Worm (Caenorhabditis elegans): Measurements from ENCODE around the gene F46H5.7.

The F46H5.7 gene

ce11 chrX:7232158-7232822 is 10.5 kb downstream of the F46H5.7 start:
- TF ChIP-seq lin-13 (GFP tag; optimal IDR thresholded peaks at IDR 0.05) (no peak), ama-1 (optimal IDR thresholded peaks at IDR 0.05) (peak; percentile 96), Y75B8A.6 (GFP tag; IDR thresholded peaks at IDR 0.05) (0 out of 2 replicates have a peak, but pooled peaks have one; percentile 20), F44E2.7 (GFP tag; IDR thresholded peaks at IDR 0.05) (no peak), tra-1 (GFP tag; IDR thresholded peaks at IDR 0.05) (no peak), dmd-9 (GFP tag; IDR thresholded peaks at IDR 0.05) (0 out of 2 replicates have a peak, but pooled peaks have one; percentile 22), rbr-2 (tag; optimal IDR thresholded peaks at IDR 0.05) (peak; percentile 22), dmd-6 (GFP tag; IDR thresholded peaks at IDR 0.05) (peak; percentile 35), fkh-10 (GFP tag; optimal IDR thresholded peaks at IDR 0.05) (no peak), F37D6.2 (tag; optimal IDR thresholded peaks at IDR 0.05) (no peak), lin-1 (GFP tag; IDR thresholded peaks at IDR 0.05) (peak; percentile 58; the same call in 1 of the 2 replicates), aha-1 (tag) (peak; percentile 91), Y5F2A.4 (GFP tag; optimal IDR thresholded peaks at IDR 0.05) (no peak), mdl-1 (tag; optimal IDR thresholded peaks at IDR 0.05) (peak in 1 of 2 experiments; percentile 37), tag-97 (GFP tag; IDR thresholded peaks at IDR 0.05) (no peak), nhr-11 (tag; optimal IDR thresholded peaks at IDR 0.05) (peak; percentile 29), pha-4 (GFP tag; IDR thresholded peaks at IDR 0.05) (no peak), pha-4 (tag; optimal IDR thresholded peaks at IDR 0.05) (no peak), nhr-41 (GFP tag; IDR thresholded peaks at IDR 0.05) (no peak), dmd-8 (GFP tag; IDR thresholded peaks at IDR 0.05) (no peak), mes-2 (tag; optimal IDR thresholded peaks at IDR 0.05; ENCODE audit: poor library complexity, severe bottlenecking) (peak; percentile 7), egl-43 (GFP tag; IDR thresholded peaks at IDR 0.05) (0 out of 2 replicates have a peak, but pooled peaks have one; percentile 13), lin-29 (GFP tag; IDR thresholded peaks at IDR 0.05) (no peak), ceh-32 (tag; optimal IDR thresholded peaks at IDR 0.05; ENCODE audit: poor library complexity) (no peak), set-16 (GFP tag; IDR thresholded peaks at IDR 0.05) (peak; percentile 35), madf-9 (GFP tag; conservative IDR thresholded peaks at IDR 0.05) (no peak), daf-12 (tag; optimal IDR thresholded peaks at IDR 0.05) (no peak), dve-1 (tag; optimal IDR thresholded peaks at IDR 0.05; ENCODE audit: insufficient read depth) (peak; percentile 67), daf-16 (GFP tag; optimal IDR thresholded peaks at IDR 0.05) (peak in 1 of 2 experiments; percentile 16), daf-16 (tag; optimal IDR thresholded peaks at IDR 0.05) (peak; percentile 68), hif-1 (tag; optimal IDR thresholded peaks at IDR 0.05) (peak in 1 of 2 experiments; percentile 1), hlh-11 (tag; optimal IDR thresholded peaks at IDR 0.05) (peak; percentile 83), gei-8 (GFP tag; optimal IDR thresholded peaks at IDR 0.05) (no peak), spr-3 (GFP tag; optimal IDR thresholded peaks at IDR 0.05) (no peak), madf-5 (GFP tag; IDR thresholded peaks at IDR 0.05) (0 out of 4 replicates have a peak, but pooled peaks of 1 of the 2 experiments have one; percentile 26), ceh-44 (GFP tag; IDR thresholded peaks at IDR 0.05) (no peak), nhr-6 (tag; optimal IDR thresholded peaks at IDR 0.05) (peak; percentile 55), lsy-2 (tag; optimal IDR thresholded peaks at IDR 0.05) (peak in 1 of 2 experiments; percentile 62), mep-1 (tag; optimal IDR thresholded peaks at IDR 0.05) (peak; percentile 39), ZK337.2 (GFP tag; IDR thresholded peaks at IDR 0.05) (no peak), nhr-76 (tag; optimal IDR thresholded peaks at IDR 0.05) (no peak), nhr-28 (tag; optimal IDR thresholded peaks at IDR 0.05) (peak; percentile 23), R02D3.7 (tag; optimal IDR thresholded peaks at IDR 0.05) (no peak), lim-7 (GFP tag; IDR thresholded peaks at IDR 0.05) (no peak), pqm-1 (tag; optimal IDR thresholded peaks at IDR 0.05) (peak; percentile 10), hmg-1.1 (GFP tag; IDR thresholded peaks at IDR 0.05) (peak; percentile 50; the same call in 1 of the 2 replicates), nhr-111 (GFP tag; optimal IDR thresholded peaks at IDR 0.05) (no peak), skn-1 (tag; optimal IDR thresholded peaks at IDR 0.05) (no peak), lin-15B (tag; optimal IDR thresholded peaks at IDR 0.05) (no peak), zip-2 (tag; optimal IDR thresholded peaks at IDR 0.05) (no peak)

Measured in whole organism, L4 larva.